Worm (Caenorhabditis elegans) whole organism, midembryonic: ENCODE measurements around the gene M88.3.

Experiments
- cog-1 ChIP-seq: sonication (generic microtip); optimal IDR thresholded peaks from 2 replicates; lab custom pipeline; 2016; ENCODE audit warnings: missing genetic modification characterization, missing compliant biosample characterization
- flt-1 ChIP-seq: fragments of 200-800 bp; sonication (Bioruptor generic); IDR thresholded peaks from 2 replicates; pipeline ENCODE4 v1.3.6; 2022; ENCODE audit warnings: missing genetic modification characterization, missing compliant biosample characterization
- med-1 ChIP-seq: sonication (generic microtip); optimal IDR thresholded peaks from 2 replicates; lab custom pipeline; 2017; ENCODE audit warnings: missing genetic modification characterization, mild to moderate bottlenecking, missing compliant biosample characterization, antibody characterized with exemption, missing genetic modification reagents; ENCODE audit not compliant: insufficient read depth
- ref-1 ChIP-seq: fragments of 200-800 bp; sonication (Bioruptor generic); conservative IDR thresholded peaks from 2 replicates; pipeline ENCODE4 v1.3.6; 2022; ENCODE audit warnings: missing genetic modification reagents, missing genetic modification characterization, missing compliant biosample characterization
- tab-1 ChIP-seq: fragments of 200-800 bp; sonication (Bioruptor generic); IDR thresholded peaks from 2 replicates; pipeline ENCODE4 v1.3.6; 2022; ENCODE audit warnings: missing genetic modification characterization, missing compliant biosample characterization

ce11 chrIII:4544959-4545358 lies at the start of gene M88.3:
- TF ChIP-seq cog-1 (tag; lab: Kevin White, UChicago) (no peak), med-1 (GFP tag; lab: Kevin White, UChicago) (no peak), ref-1 (no peak), tab-1 (no peak), flt-1 (GFP tag; lab: Robert Waterston, UW) (no peak)
